Fruit fly (Drosophila melanogaster) whole organism, embryonic: ENCODE data around the gene CG11560.

Experiments used
- Atf6 ChIP-seq: fragments of 200-800 bp; sonication (Bioruptor generic); IDR thresholded peaks from 2 replicates; pipeline ENCODE4 v1.3.6; 2022; ENCODE audit warnings: missing biosample characterization, missing genetic modification characterization
- CG10431 ChIP-seq: fragments of 200-800 bp; sonication (Bioruptor generic); optimal IDR thresholded peaks from 3 replicates; lab custom pipeline; 2018; ENCODE audit warnings: missing biosample characterization, mild to moderate bottlenecking, missing genetic modification characterization
- CG10959 ChIP-seq: fragments of 200-800 bp; sonication (Bioruptor generic); IDR thresholded peaks from 2 replicates; pipeline ENCODE4 v1.3.6; 2022; ENCODE audit warnings: missing biosample characterization, missing genetic modification characterization
- CG12236 ChIP-seq: fragments of 200-800 bp; sonication (Bioruptor generic); optimal IDR thresholded peaks from 2 replicates; lab custom pipeline; 2016; ENCODE audit warnings: missing biosample characterization, missing genetic modification characterization
- CG12299 ChIP-seq: fragments of 200-800 bp; sonication (Bioruptor generic); optimal IDR thresholded peaks from 2 replicates; lab custom pipeline; 2018; ENCODE audit warnings: missing biosample characterization, mild to moderate bottlenecking, missing genetic modification characterization
- CG12769 ChIP-seq: fragments of 200-800 bp; sonication (Bioruptor generic); optimal IDR thresholded peaks from 2 replicates; lab custom pipeline; 2019; ENCODE audit warnings: missing biosample characterization, mild to moderate bottlenecking, missing genetic modification characterization, moderate library complexity
- CG12942 ChIP-seq: fragments of 200-800 bp; sonication (Bioruptor generic); optimal IDR thresholded peaks from 3 replicates; lab custom pipeline; 2016; ENCODE audit warnings: missing biosample characterization, missing genetic modification characterization
- CG14014 ChIP-seq: fragments of 200-800 bp; sonication (Bioruptor generic); IDR thresholded peaks from 2 replicates; pipeline ENCODE4 v1.3.6; 2022; ENCODE audit warnings: missing biosample characterization, missing genetic modification characterization
- CG16779 ChIP-seq: fragments of 200-800 bp; sonication (Bioruptor generic); IDR thresholded peaks from 2 replicates; pipeline ENCODE4 v1.3.6; 2022; ENCODE audit warnings: missing biosample characterization, missing genetic modification characterization
- CG18764 ChIP-seq: fragments of 200-800 bp; sonication (Bioruptor generic); optimal IDR thresholded peaks from 3 replicates; lab custom pipeline; 2016; ENCODE audit warnings: missing biosample characterization, missing genetic modification characterization
- CG4328 ChIP-seq: fragments of 200-800 bp; sonication (Bioruptor generic); optimal IDR thresholded peaks from 3 replicates; lab custom pipeline; 2017; ENCODE audit warnings: missing biosample characterization, missing genetic modification reagents, missing genetic modification characterization
- CG4730 ChIP-seq: fragments of 200-800 bp; sonication (Bioruptor generic); IDR thresholded peaks from 2 replicates; pipeline ENCODE4 v1.3.6; 2022; ENCODE audit warnings: missing biosample characterization, missing genetic modification characterization
- CG6654 ChIP-seq: fragments of 200-800 bp; sonication (Bioruptor generic); optimal IDR thresholded peaks from 2 replicates; lab custom pipeline; 2017; ENCODE audit warnings: missing biosample characterization, mild to moderate bottlenecking, missing genetic modification characterization
- CG7556 ChIP-seq: fragments of 200-800 bp; sonication (Bioruptor generic); optimal IDR thresholded peaks from 2 replicates; lab custom pipeline; 2017; ENCODE audit warnings: missing biosample characterization, mild to moderate bottlenecking, missing genetic modification characterization
- CG7963 ChIP-seq: fragments of 200-800 bp; sonication (Bioruptor generic); IDR thresholded peaks from 3 replicates; pipeline ENCODE4 v1.3.6; 2022; ENCODE audit warnings: missing biosample characterization, missing genetic modification characterization; ENCODE audit not compliant: partially characterized antibody
- CG8290 ChIP-seq, 3 experiments: fragments of 200-800 bp; sonication (Bioruptor generic); optimal IDR thresholded peaks; 2 replicates each; lab custom pipeline; 2016 to 2019; ENCODE audit warnings: missing biosample characterization in 3 of 3, missing genetic modification characterization in 3 of 3, mild to moderate bottlenecking in 2 of 3, moderate library complexity in 1 of 3
- CG9817 ChIP-seq: fragments of 200-800 bp; sonication (Bioruptor generic); optimal IDR thresholded peaks from 2 replicates; lab custom pipeline; 2018; ENCODE audit warnings: missing biosample characterization, mild to moderate bottlenecking, missing genetic modification characterization, moderate library complexity
- CG9932 ChIP-seq: fragments of 200-800 bp; sonication (Bioruptor generic); IDR thresholded peaks from 2 replicates; pipeline ENCODE4 v1.3.6; 2022; ENCODE audit warnings: missing biosample characterization, missing genetic modification characterization
- CoRest ChIP-seq: fragments of 200-800 bp; sonication (Bioruptor generic); optimal IDR thresholded peaks from 3 replicates; lab custom pipeline; 2018; ENCODE audit warnings: missing biosample characterization, mild to moderate bottlenecking, missing genetic modification characterization, moderate library complexity
- Deaf1 ChIP-seq: fragments of 200-800 bp; optimal IDR thresholded peaks from 3 replicates; lab custom pipeline; 2019; ENCODE audit warnings: missing biosample characterization, mild to moderate bottlenecking, missing genetic modification characterization, moderate library complexity
- Dll ChIP-seq: fragments of 200-800 bp; sonication (Bioruptor generic); IDR thresholded peaks from 4 replicates; pipeline ENCODE4 v1.3.6; 2022; ENCODE audit warnings: missing biosample characterization, missing genetic modification characterization; ENCODE audit not compliant: partially characterized antibody
- E2f1 ChIP-seq: fragments of 200-800 bp; sonication (Bioruptor generic); IDR thresholded peaks from 2 replicates; pipeline ENCODE4 v1.3.6; 2022; ENCODE audit warnings: missing biosample characterization, missing genetic modification characterization
- Ets65A ChIP-seq: fragments of 200-800 bp; sonication (Bioruptor generic); peaks from one replicate; lab custom pipeline; 2016; ENCODE audit warnings: missing biosample characterization, missing genetic modification characterization
- Fer2 ChIP-seq: fragments of 200-800 bp; sonication (Bioruptor generic); optimal IDR thresholded peaks from 2 replicates; lab custom pipeline; 2018; ENCODE audit warnings: missing biosample characterization, mild to moderate bottlenecking, missing genetic modification characterization, moderate library complexity
- Gug ChIP-seq: fragments of 200-800 bp; sonication (Bioruptor generic); IDR thresholded peaks from 4 replicates; pipeline ENCODE4 v1.3.6; 2022; ENCODE audit warnings: missing biosample characterization, missing genetic modification characterization
- Hr39 ChIP-seq: fragments of >200 bp; optimal IDR thresholded peaks from 2 replicates; lab custom pipeline; 2017
- Hr51 ChIP-seq, 2 experiments: fragments of 200-800 bp; sonication (Bioruptor generic); optimal IDR thresholded peaks; 2 replicates in 1 of 2; 3 replicates in 1 of 2; lab custom pipeline; 2016 to 2018; ENCODE audit warnings: missing biosample characterization in 2 of 2, missing genetic modification characterization in 2 of 2, mild to moderate bottlenecking in 1 of 2, moderate library complexity in 1 of 2
- MBD-R2 ChIP-seq: fragments of 200-800 bp; sonication (Bioruptor generic); IDR thresholded peaks from 2 replicates; pipeline ENCODE4 v1.3.6; 2022; ENCODE audit warnings: missing biosample characterization, missing genetic modification characterization
- NK7.1 ChIP-seq: fragments of 200-800 bp; sonication (Bioruptor generic); optimal IDR thresholded peaks from 3 replicates; lab custom pipeline; 2016; ENCODE audit warnings: missing biosample characterization, missing genetic modification characterization
- Oaz ChIP-seq: fragments of 200-800 bp; sonication (Bioruptor generic); IDR thresholded peaks from 2 replicates; pipeline ENCODE4 v1.3.6; 2022; ENCODE audit warnings: missing biosample characterization, missing genetic modification characterization
- Rfx ChIP-seq: fragments of 200-800 bp; sonication (Bioruptor generic); IDR thresholded peaks from 2 replicates; pipeline ENCODE4 v1.3.6; 2022; ENCODE audit warnings: missing biosample characterization, missing genetic modification characterization
- chn ChIP-seq: fragments of 200-800 bp; sonication (Bioruptor generic); optimal IDR thresholded peaks from 2 replicates; lab custom pipeline; 2016; ENCODE audit warnings: missing biosample characterization, missing genetic modification characterization
- cwo ChIP-seq: fragments of 200-800 bp; sonication (Bioruptor generic); optimal IDR thresholded peaks from 3 replicates; lab custom pipeline; 2017; ENCODE audit warnings: missing biosample characterization, missing genetic modification characterization, mild to moderate bottlenecking, moderate library complexity, missing genetic modification reagents
- disco-r ChIP-seq: fragments of 200-800 bp; sonication (Bioruptor generic); optimal IDR thresholded peaks from 2 replicates; lab custom pipeline; 2016; ENCODE audit warnings: missing biosample characterization, missing genetic modification characterization
- dm ChIP-seq: fragments of 200-800 bp; sonication (Bioruptor generic); optimal IDR thresholded peaks from 3 replicates; lab custom pipeline; 2016; ENCODE audit warnings: missing biosample characterization, missing genetic modification characterization
- ems ChIP-seq: fragments of 200-800 bp; sonication (Bioruptor generic); optimal IDR thresholded peaks from 3 replicates; lab custom pipeline; 2016; ENCODE audit warnings: missing biosample characterization, missing genetic modification characterization
- ewg ChIP-seq: fragments of 200-800 bp; sonication (Bioruptor generic); optimal IDR thresholded peaks from 3 replicates; lab custom pipeline; 2017; ENCODE audit warnings: mild to moderate bottlenecking, missing biosample characterization, missing genetic modification reagents, missing genetic modification characterization
- gcm ChIP-seq: fragments of 200-800 bp; sonication (Bioruptor generic); optimal IDR thresholded peaks from 2 replicates; lab custom pipeline; 2019; ENCODE audit warnings: missing biosample characterization, mild to moderate bottlenecking, missing genetic modification characterization, moderate library complexity
- hkb ChIP-seq, 2 experiments: fragments of 200-800 bp in 1 of 2; fragments of >200 bp in 1 of 2; sonication (Bioruptor generic) in 1 of 2; IDR thresholded peaks in 1 of 2; optimal IDR thresholded peaks in 1 of 2; 2 replicates each; pipeline versions ENCODE4 v1.3.6 to Lab custom; 2017 to 2022; ENCODE audit warnings: missing biosample characterization in 1 of 2, missing genetic modification characterization in 1 of 2
- ind ChIP-seq: fragments of 200-800 bp; sonication (Bioruptor generic); optimal IDR thresholded peaks from 3 replicates; lab custom pipeline; 2016; ENCODE audit warnings: missing biosample characterization, missing genetic modification characterization
- jing ChIP-seq: fragments of 200-800 bp; sonication (Bioruptor generic); optimal IDR thresholded peaks from 2 replicates; lab custom pipeline; 2018; ENCODE audit warnings: missing biosample characterization, mild to moderate bottlenecking, missing genetic modification characterization
- kay ChIP-seq: fragments of 200-800 bp; sonication (Bioruptor generic); optimal IDR thresholded peaks from 2 replicates; lab custom pipeline; 2016; ENCODE audit warnings: missing biosample characterization, missing genetic modification characterization
- peb ChIP-seq: fragments of 200-800 bp; sonication (Bioruptor generic); IDR thresholded peaks from 2 replicates; pipeline ENCODE4 v1.3.6; 2022; ENCODE audit warnings: missing biosample characterization, missing genetic modification characterization
- pfk ChIP-seq: fragments of 200-800 bp; sonication (Bioruptor generic); optimal IDR thresholded peaks from 2 replicates; lab custom pipeline; 2018; ENCODE audit warnings: missing biosample characterization, mild to moderate bottlenecking, missing genetic modification characterization, moderate library complexity
- rib ChIP-seq: fragments of 200-800 bp; sonication (Bioruptor generic); IDR thresholded peaks from 2 replicates; pipeline ENCODE4 v1.3.6; 2022; ENCODE audit warnings: missing biosample characterization, missing genetic modification characterization
- sc ChIP-seq, 3 experiments: fragments of >200 bp in 2 of 3; fragments of 200-800 bp in 1 of 3; sonication (Bioruptor generic) in 1 of 3; optimal IDR thresholded peaks; 2 replicates in 2 of 3; 3 replicates in 1 of 3; lab custom pipeline; 2017; ENCODE audit warnings: mild to moderate bottlenecking in 1 of 3, missing biosample characterization in 1 of 3, missing genetic modification characterization in 1 of 3, missing genetic modification reagents in 1 of 3
- ttk ChIP-seq: fragments of 200-800 bp; sonication (Bioruptor generic); IDR thresholded peaks from 2 replicates; pipeline ENCODE4 v2.1.2; 2022; ENCODE audit warnings: missing biosample characterization, missing genetic modification characterization
- tup ChIP-seq: fragments of 200-800 bp; sonication (Bioruptor generic); optimal IDR thresholded peaks from 2 replicates; lab custom pipeline; 2016; ENCODE audit warnings: missing biosample characterization, mild to moderate bottlenecking, missing genetic modification characterization, moderate library complexity
- vnd ChIP-seq: fragments of 200-800 bp; sonication (Bioruptor generic); IDR thresholded peaks from 3 replicates; pipeline ENCODE4 v1.3.6; 2022; ENCODE audit warnings: missing biosample characterization, missing genetic modification characterization; ENCODE audit not compliant: partially characterized antibody
- zf30C ChIP-seq: fragments of 200-800 bp; sonication (Bioruptor generic); optimal IDR thresholded peaks from 3 replicates; lab custom pipeline; 2018; ENCODE audit warnings: missing biosample characterization, mild to moderate bottlenecking, missing genetic modification characterization

CG11560 gene

dm6 chr3L:12131918-12132317 is 12.1 kb downstream of the CG11560 start, which contains the start of gene DEF8 (continued):
- TF ChIP-seq CG7556 (GFP tag; lab: Kevin White, UChicago): peak; percentile 80
- TF ChIP-seq CG14014 (GFP tag; lab: Robert Waterston, UW): peak; percentile 83
- TF ChIP-seq CG10431 (GFP tag; lab: Kevin White, UChicago): peak; percentile 42
- peak; percentile 63 for TF ChIP-seq dm (GFP tag; lab: Kevin White, UChicago)
- TF ChIP-seq CG9932 (GFP tag; lab: Robert Waterston, UW): peak; percentile 71; the same call in 1 of the 2 replicates
- TF ChIP-seq vnd (GFP tag; lab: Robert Waterston, UW): no peak
- peak; percentile 41; the same call in 1 of the 2 replicates for TF ChIP-seq rib (GFP tag; lab: Robert Waterston, UW)
- TF ChIP-seq CG12769: no peak
- peak; percentile 74 for TF ChIP-seq cwo (GFP tag; lab: Kevin White, UChicago)
- peak; percentile 71 for TF ChIP-seq Deaf1 (tag; lab: Kevin White, UChicago)
- TF ChIP-seq Oaz (GFP tag; lab: Robert Waterston, UW): peak; percentile 66
- TF ChIP-seq Dll: peak; percentile 49; the same call in 1 of the 4 replicates
- TF ChIP-seq Hr39 (lab: Kevin White, UChicago): no peak
- peak; percentile 78 for TF ChIP-seq E2f1 (GFP tag; lab: Robert Waterston, UW)
- TF ChIP-seq jing (GFP tag; lab: Kevin White, UChicago): no peak
- TF ChIP-seq CG4730 (GFP tag; lab: Robert Waterston, UW): peak; percentile 82
- TF ChIP-seq Fer2 (tag; lab: Kevin White, UChicago): peak; percentile 59
- no peak for TF ChIP-seq ems (GFP tag; lab: Kevin White, UChicago)
- peak; percentile 79 for TF ChIP-seq ind (GFP tag; lab: Kevin White, UChicago)
- peak; percentile 48; the same call in 1 of the 4 replicates for TF ChIP-seq Gug (GFP tag; lab: Robert Waterston, UW)
- TF ChIP-seq Ets65A (GFP tag; lab: Kevin White, UChicago): no peak
- TF ChIP-seq chn (GFP tag; lab: Kevin White, UChicago): peak; percentile 53
- peak; percentile 45 to 95 for TF ChIP-seq Hr51 (GFP tag; optimal IDR thresholded peaks at IDR 0.05; lab: Kevin White, UChicago)
- TF ChIP-seq tup (GFP tag; lab: Kevin White, UChicago): peak; percentile 20
- peak; percentile 88 for TF ChIP-seq Rfx
- no peak for TF ChIP-seq CG12236 (GFP tag; lab: Kevin White, UChicago)
- no peak for TF ChIP-seq sc (optimal IDR thresholded peaks at IDR 0.05; lab: Kevin White, UChicago)
- TF ChIP-seq sc (GFP tag; optimal IDR thresholded peaks at IDR 0.05; lab: Kevin White, UChicago): peak; percentile 65
- TF ChIP-seq ewg (GFP tag; lab: Kevin White, UChicago): peak; percentile 64
- TF ChIP-seq zf30C (GFP tag; lab: Kevin White, UChicago): peak; percentile 97
- peak; percentile 79 for TF ChIP-seq CG8290 (GFP tag; optimal IDR thresholded peaks at IDR 0.05; lab: Kevin White, UChicago)
- TF ChIP-seq CG8290 (tag; optimal IDR thresholded peaks at IDR 0.05; lab: Kevin White, UChicago): no peak
- TF ChIP-seq pfk (GFP tag; lab: Kevin White, UChicago): no peak
- peak; percentile 78 for TF ChIP-seq CG12299 (tag; lab: Kevin White, UChicago)
- TF ChIP-seq disco-r (GFP tag; lab: Kevin White, UChicago): no peak
- peak; percentile 11 for TF ChIP-seq CG6654 (GFP tag; lab: Kevin White, UChicago)
- peak; percentile 74 for TF ChIP-seq kay (GFP tag; lab: Kevin White, UChicago)
- peak; percentile 62 for TF ChIP-seq CG9817 (tag; lab: Kevin White, UChicago)
- TF ChIP-seq MBD-R2 (GFP tag; lab: Robert Waterston, UW): peak; percentile 93
- TF ChIP-seq CG7963 (GFP tag; lab: Robert Waterston, UW): no peak
- no peak for TF ChIP-seq NK7.1
- peak; percentile 77 for TF ChIP-seq CG12942
- TF ChIP-seq ttk (GFP tag; lab: Robert Waterston, UW): peak; percentile 70
- TF ChIP-seq CG4328 (GFP tag; lab: Kevin White, UChicago): peak; percentile 68
- TF ChIP-seq gcm (GFP tag; lab: Kevin White, UChicago): peak; percentile 81
- TF ChIP-seq CG16779 (GFP tag; lab: Robert Waterston, UW): no peak
- peak; percentile 90 for TF ChIP-seq CoRest (tag; lab: Kevin White, UChicago)
- no peak for TF ChIP-seq hkb (optimal IDR thresholded peaks at IDR 0.05; lab: Kevin White, UChicago)
- peak; percentile 89 for TF ChIP-seq hkb (GFP tag; IDR thresholded peaks at IDR 0.05; lab: Robert Waterston, UW)
- TF ChIP-seq CG10959 (GFP tag; lab: Robert Waterston, UW): peak; percentile 76
- TF ChIP-seq Atf6 (GFP tag; lab: Robert Waterston, UW): peak; percentile 86
- peak; percentile 80 for TF ChIP-seq CG18764
- peak; percentile 41; the same call in 1 of the 2 replicates for TF ChIP-seq peb (GFP tag; lab: Robert Waterston, UW)
